Worm (Caenorhabditis elegans): ENCODE data around the gene Y43B11AR.3.

Gene Y43B11AR.3

DNA sequence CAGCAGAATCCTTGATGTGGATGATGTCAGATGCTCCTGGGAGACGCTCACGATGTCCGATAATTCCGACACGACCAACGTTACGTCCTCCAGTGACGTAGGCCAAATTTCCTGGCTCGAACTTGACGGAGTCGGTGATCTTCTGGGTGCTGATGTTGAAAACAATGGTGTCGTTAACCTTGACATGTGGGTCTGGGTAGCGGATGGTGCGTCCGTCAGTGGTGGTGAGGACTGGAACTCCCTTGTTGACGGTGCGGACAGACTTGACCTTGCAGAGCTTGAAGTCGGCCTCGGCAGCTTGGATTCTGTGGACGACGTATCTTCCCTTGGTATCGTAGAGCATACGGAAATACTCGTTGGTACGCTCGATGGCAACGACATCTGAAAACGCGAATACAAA, 460 bp upstream of the Y43B11AR.3 start:
- TF ChIP-seq mdl-1 (tag; optimal IDR thresholded peaks at IDR 0.05): no peak
- no peak for TF ChIP-seq skn-1 (tag; optimal IDR thresholded peaks at IDR 0.05)
- no peak for TF ChIP-seq swsn-7 (tag; optimal IDR thresholded peaks at IDR 0.05)
- no peak for TF ChIP-seq hpl-2 (GFP tag; optimal IDR thresholded peaks at IDR 0.05)
- TF ChIP-seq tbx-2 (tag; optimal IDR thresholded peaks at IDR 0.05): no peak
- no peak for TF ChIP-seq blmp-1 (tag; optimal IDR thresholded peaks at IDR 0.05)
- no peak for TF ChIP-seq fos-1 (tag; optimal IDR thresholded peaks at IDR 0.05)
- TF ChIP-seq pax-3 (tag; optimal IDR thresholded peaks at IDR 0.05): no peak
- TF ChIP-seq nhr-84 (tag; optimal IDR thresholded peaks at IDR 0.05): no peak

DNA sequence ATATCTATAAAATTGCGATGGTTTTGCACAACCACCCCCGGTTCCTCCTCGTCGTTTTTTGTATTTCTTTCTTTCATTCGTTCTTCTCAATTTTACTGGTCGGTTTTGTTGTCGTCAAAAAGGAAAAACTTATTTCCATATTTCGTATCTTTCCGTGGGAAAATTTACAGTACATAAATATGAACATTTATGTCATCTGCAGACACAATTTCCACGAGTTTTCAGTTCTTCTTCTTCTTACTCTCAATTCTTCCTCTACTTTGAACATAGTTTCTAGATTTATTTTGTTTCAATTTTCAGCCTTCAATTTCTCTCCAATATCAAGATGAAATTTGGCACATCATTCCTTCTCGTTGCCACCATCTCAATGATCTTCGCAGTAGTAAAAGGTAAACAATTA, 2.3 kb downstream of the Y43B11AR.3 start, which contains the start of gene Y43B11AR.1:
Gene Y43B11AR.1 (plus strand): TSS at position 301 of the 400 bp plus-strand sequence.
- TF ChIP-seq grh-1 (GFP tag; IDR thresholded peaks at IDR 0.05): no peak
- TF ChIP-seq nhr-85 (tag): no peak
- no peak for TF ChIP-seq nhr-20 (tag; optimal IDR thresholded peaks at IDR 0.05)
- no peak for TF ChIP-seq ceh-8 (GFP tag; optimal IDR thresholded peaks at IDR 0.05)
- no peak for TF ChIP-seq nhr-47 (tag; optimal IDR thresholded peaks at IDR 0.05)
- no peak for TF ChIP-seq jun-1 (tag; optimal IDR thresholded peaks at IDR 0.05)
- no peak for TF ChIP-seq sup-37 (GFP tag; optimal IDR thresholded peaks at IDR 0.05)
- TF ChIP-seq F16B12.6 (tag; optimal IDR thresholded peaks at IDR 0.05): no peak
- TF ChIP-seq mef-2 (tag; optimal IDR thresholded peaks at IDR 0.05): no peak
- TF ChIP-seq sox-4 (tag; optimal IDR thresholded peaks at IDR 0.05): no peak
- no peak for TF ChIP-seq ceh-63 (GFP tag; optimal IDR thresholded peaks at IDR 0.05)
- no peak for TF ChIP-seq alr-1 (tag; optimal IDR thresholded peaks at IDR 0.05; ENCODE audit: borderline replicate concordance)
- TF ChIP-seq unc-98 (GFP tag; IDR thresholded peaks at IDR 0.05): no peak
- TF ChIP-seq pag-3 (tag; optimal IDR thresholded peaks at IDR 0.05; ENCODE audit: borderline replicate concordance, insufficient read depth): no peak
- TF ChIP-seq ces-1 (GFP tag; optimal IDR thresholded peaks at IDR 0.05): no peak
- TF ChIP-seq lin-15B (tag; optimal IDR thresholded peaks at IDR 0.05): no peak
- TF ChIP-seq ama-1 (optimal IDR thresholded peaks at IDR 0.05): no peak
- TF ChIP-seq mab-9 (GFP tag; IDR thresholded peaks at IDR 0.05): no peak
- no peak for TF ChIP-seq egl-27 (tag; optimal IDR thresholded peaks at IDR 0.05)
- TF ChIP-seq lin-39 (tag; optimal IDR thresholded peaks at IDR 0.05): no peak

- TF ChIP-seq zip-4 (GFP tag; optimal IDR thresholded peaks at IDR 0.05): no peak
- TF ChIP-seq grh-1 (GFP tag; IDR thresholded peaks at IDR 0.05): no peak
- TF ChIP-seq elt-3 (tag; optimal IDR thresholded peaks at IDR 0.05): no peak
- no peak for TF ChIP-seq pax-3 (tag; optimal IDR thresholded peaks at IDR 0.05)
- no peak for TF ChIP-seq ztf-4 (tag; optimal IDR thresholded peaks at IDR 0.05)
- no peak for TF ChIP-seq aha-1 (tag; optimal IDR thresholded peaks at IDR 0.05)
- no peak for TF ChIP-seq unc-98 (GFP tag; IDR thresholded peaks at IDR 0.05)
- TF ChIP-seq irx-1 (tag; optimal IDR thresholded peaks at IDR 0.05): no peak
- TF ChIP-seq sptf-1 (tag; optimal IDR thresholded peaks at IDR 0.05): no peak
- no peak for TF ChIP-seq isw-1 (GFP tag; IDR thresholded peaks at IDR 0.05)
- TF ChIP-seq mab-9 (GFP tag; IDR thresholded peaks at IDR 0.05): no peak
- no peak for TF ChIP-seq ceh-88 (GFP tag; IDR thresholded peaks at IDR 0.05)
- no peak for TF ChIP-seq xbp-1 (tag; optimal IDR thresholded peaks at IDR 0.05)
- no peak for TF ChIP-seq mef-2 (tag; optimal IDR thresholded peaks at IDR 0.05)
- no peak for TF ChIP-seq dpl-1 (GFP tag; optimal IDR thresholded peaks at IDR 0.05)
- TF ChIP-seq mdl-1 (tag; optimal IDR thresholded peaks at IDR 0.05): no peak
These were observed 8.5 kb downstream of the Y43B11AR.3 start, which contains the start of gene srg-50 for ce11 chrIV:7075063-7075462. Gene srg-50, minus strand, starts transcription at chrIV:7075163.

DNA sequence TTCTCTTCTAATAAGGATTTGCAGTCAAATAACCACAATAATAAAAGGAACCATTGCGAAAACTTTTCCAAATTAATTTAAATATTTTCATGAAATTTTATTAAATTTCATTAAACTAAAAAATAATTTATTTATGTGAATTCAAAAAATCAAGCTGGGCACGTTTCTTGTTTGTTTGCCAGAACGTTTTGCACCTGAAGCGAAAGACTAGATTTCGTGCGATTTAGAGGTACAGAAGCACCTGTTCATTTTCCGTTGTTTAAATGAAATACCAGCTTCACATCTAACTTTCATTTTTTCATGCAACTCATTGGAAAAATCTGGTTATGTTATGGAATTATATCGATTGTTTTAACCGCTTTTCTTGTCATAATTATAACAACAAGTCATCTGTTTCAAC, 11.4 kb downstream of the Y43B11AR.3 start, which contains the start of gene srg-48:
Gene srg-48 (plus strand): TSS at position 301 of the 400 bp plus-strand sequence.
- TF ChIP-seq pqm-1 (tag; optimal IDR thresholded peaks at IDR 0.05) (no peak), F16B12.6 (tag; optimal IDR thresholded peaks at IDR 0.05) (no peak), mab-9 (GFP tag; IDR thresholded peaks at IDR 0.05) (no peak), nhr-85 (tag) (no peak), lin-39 (tag; optimal IDR thresholded peaks at IDR 0.05) (no peak), lin-15B (tag; optimal IDR thresholded peaks at IDR 0.05) (no peak), pag-3 (tag; optimal IDR thresholded peaks at IDR 0.05; ENCODE audit: borderline replicate concordance, insufficient read depth) (no peak), ces-1 (GFP tag; optimal IDR thresholded peaks at IDR 0.05) (no peak), nhr-76 (tag; optimal IDR thresholded peaks at IDR 0.05) (no peak), dpl-1 (GFP tag; optimal IDR thresholded peaks at IDR 0.05) (no peak), hlh-4 (tag; optimal IDR thresholded peaks at IDR 0.05) (no peak), egl-13 (tag; optimal IDR thresholded peaks at IDR 0.05) (no peak), lin-13 (GFP tag; optimal IDR thresholded peaks at IDR 0.05) (no peak), hpl-2 (GFP tag; optimal IDR thresholded peaks at IDR 0.05) (no peak)

All from whole organism, L1 larva.